Worm (Caenorhabditis elegans) whole organism, L4 larva: ENCODE data around the gene W06B4.1.

ENCODE experiments used
- ceh-28 ChIP-seq: fragments of 150-350 bp; optimal IDR thresholded peaks from 2 replicates; lab custom pipeline; 2014; ENCODE audit warnings: missing biosample characterization, missing genetic modification reagents, missing genetic modification characterization
- daf-12 ChIP-seq: fragments of 150-350 bp; optimal IDR thresholded peaks from 2 replicates; lab custom pipeline; 2014; ENCODE audit warnings: missing biosample characterization, missing genetic modification reagents, missing genetic modification characterization
- pha-4 ChIP-seq, 2 experiments: fragments of 150-350 bp in 1 of 2; fragments of 200-800 bp in 1 of 2; sonication (Bioruptor generic) in 1 of 2; IDR thresholded peaks in 1 of 2; optimal IDR thresholded peaks in 1 of 2; 2 replicates each; pipeline versions ENCODE4 v1.3.6 to Lab custom; 2014 to 2022; ENCODE audit warnings: missing genetic modification characterization in 2 of 2, missing genetic modification reagents in 2 of 2, missing biosample characterization in 1 of 2, missing compliant biosample characterization in 1 of 2
- snpc-1.2 ChIP-seq: fragments of 200-800 bp; sonication (Bioruptor generic); IDR thresholded peaks from 2 replicates; pipeline ENCODE4 v1.3.6; 2022; ENCODE audit warnings: missing genetic modification reagents, missing genetic modification characterization, missing compliant biosample characterization
- zip-11 ChIP-seq: fragments of 200-800 bp; sonication (Bioruptor generic); IDR thresholded peaks from 2 replicates; pipeline ENCODE4 v1.3.6; 2022; ENCODE audit warnings: missing genetic modification characterization, missing compliant biosample characterization

- TF ChIP-seq daf-12 = no peak
- no peak for TF ChIP-seq ceh-28 (tag; lab: Kevin White, UChicago)
- no peak for TF ChIP-seq snpc-1.2 (GFP tag; lab: Robert Waterston, UW)
- no peak for TF ChIP-seq zip-11
- TF ChIP-seq pha-4 (GFP tag; IDR thresholded peaks at IDR 0.05; lab: Robert Waterston, UW) = no peak
- no peak for TF ChIP-seq pha-4 (tag; optimal IDR thresholded peaks at IDR 0.05; lab: Kevin White, UChicago)
Measured at ce11 chrII:4474005-4474655, 2.7 kb downstream of the W06B4.1 start.
